Worm (Caenorhabditis elegans) whole organism, L3 larva: ENCODE results near the gene R05A10.4.

Source experiments
- ceh-82 ChIP-seq: fragments of 150-350 bp; optimal IDR thresholded peaks from 2 replicates; lab custom pipeline; 2014; ENCODE audit warnings: missing biosample characterization, missing genetic modification characterization
- egl-27 ChIP-seq: sonication (generic microtip); optimal IDR thresholded peaks from 4 replicates; lab custom pipeline; 2017; ENCODE audit warnings: missing biosample characterization, missing genetic modification reagents, missing genetic modification characterization
- fkh-10 ChIP-seq: sonication (generic microtip); optimal IDR thresholded peaks from 2 replicates; lab custom pipeline; 2017; ENCODE audit warnings: missing biosample characterization, missing genetic modification reagents, missing genetic modification characterization
- lin-15B ChIP-seq: fragments of 150-350 bp; optimal IDR thresholded peaks from 2 replicates; lab custom pipeline; 2014; ENCODE audit warnings: missing biosample characterization, missing genetic modification characterization
- nhr-12 ChIP-seq: fragments of 150-350 bp; optimal IDR thresholded peaks from 2 replicates; lab custom pipeline; 2014; ENCODE audit warnings: missing biosample characterization, missing genetic modification characterization
- nhr-237 ChIP-seq: fragments of 150-350 bp; optimal IDR thresholded peaks from 2 replicates; lab custom pipeline; 2014; ENCODE audit warnings: missing biosample characterization, missing genetic modification characterization
- nhr-77 ChIP-seq: fragments of 150-350 bp; optimal IDR thresholded peaks from 2 replicates; lab custom pipeline; 2014; ENCODE audit warnings: missing biosample characterization, missing genetic modification characterization
- sea-2 ChIP-seq: fragments of 150-350 bp; sonication (generic microtip); optimal IDR thresholded peaks from 4 replicates; lab custom pipeline; 2014; ENCODE audit warnings: missing biosample characterization, missing genetic modification reagents, missing genetic modification characterization
- snpc-4 ChIP-seq: fragments of 150-350 bp; optimal IDR thresholded peaks from 2 replicates; lab custom pipeline; 2014; ENCODE audit warnings: missing biosample characterization, missing genetic modification characterization
- unc-62 ChIP-seq: fragments of 150-350 bp; sonication (generic microtip); optimal IDR thresholded peaks from 4 replicates; lab custom pipeline; 2014; ENCODE audit warnings: missing biosample characterization, missing genetic modification reagents, missing genetic modification characterization
- zag-1 ChIP-seq: fragments of 150-350 bp; optimal IDR thresholded peaks from 2 replicates; lab custom pipeline; 2014; ENCODE audit warnings: missing biosample characterization, missing genetic modification characterization
- ztf-4 ChIP-seq: fragments of 150-350 bp; optimal IDR thresholded peaks from 2 replicates; lab custom pipeline; 2014; ENCODE audit warnings: missing biosample characterization, missing genetic modification characterization

ce11 chrIV:14191919-14192318 lies 19.6 kb downstream of the R05A10.4 start, which contains the start of gene K01G12.22:
- TF ChIP-seq ztf-4 (tag; lab: Kevin White, UChicago) (no peak), ceh-82 (tag; lab: Kevin White, UChicago) (no peak), lin-15B (tag; lab: Kevin White, UChicago) (no peak), fkh-10 (GFP tag; lab: Kevin White, UChicago) (no peak), snpc-4 (tag; lab: Kevin White, UChicago) (no peak), sea-2 (no peak), nhr-237 (tag; lab: Kevin White, UChicago) (no peak), nhr-77 (tag; lab: Kevin White, UChicago) (no peak), nhr-12 (tag; lab: Kevin White, UChicago) (no peak), unc-62 (GFP tag; lab: Kevin White, UChicago) (no peak), zag-1 (tag; lab: Kevin White, UChicago) (no peak), egl-27 (no peak)
